Fruit fly (Drosophila melanogaster): ENCODE data around the gene Obp69a.

Gene Obp69a

dm6 chr3L:12406999-12407632 is 11.1 kb downstream of the Obp69a start (continued):
- TF ChIP-seq dimm (GFP tag; IDR thresholded peaks at IDR 0.05) (peak; percentile 79), nerfin-1 (tag; optimal IDR thresholded peaks at IDR 0.05) (peak; percentile 70), CG6689 (GFP tag; IDR thresholded peaks at IDR 0.05) (peak; percentile 84), odd (GFP tag; optimal IDR thresholded peaks at IDR 0.05) (peak; percentile 92), ato (GFP tag; IDR thresholded peaks at IDR 0.05; ENCODE audit: partially characterized antibody) (no peak), gem (tag; optimal IDR thresholded peaks at IDR 0.05) (peak; percentile 79), CG14014 (GFP tag; IDR thresholded peaks at IDR 0.05) (peak; percentile 97), luna (GFP tag; optimal IDR thresholded peaks at IDR 0.05) (peak; percentile 81), bcd (GFP tag; optimal IDR thresholded peaks at IDR 0.05) (peak; percentile 87), Gug (GFP tag; IDR thresholded peaks at IDR 0.05) (peak; percentile 31; the same call in 1 of the 4 replicates), amos (GFP tag; IDR thresholded peaks at IDR 0.05; ENCODE audit: partially characterized antibody) (no peak; the same call in 1 of the 2 replicates), BEAF-32 (GFP tag; optimal IDR thresholded peaks at IDR 0.05) (no peak), unc-4 (GFP tag; IDR thresholded peaks at IDR 0.05; ENCODE audit: partially characterized antibody) (peak; percentile 41; the same call in 1 of the 2 replicates), vfl (GFP tag; optimal IDR thresholded peaks at IDR 0.05) (peak; percentile 82), CG17328 (GFP tag; IDR thresholded peaks at IDR 0.05) (peak; percentile 78), NC2β (GFP tag; optimal IDR thresholded peaks at IDR 0.05) (peak; percentile 81), CG14050 (GFP tag; IDR thresholded peaks at IDR 0.05) (peak; percentile 90), CG3995 (GFP tag; optimal IDR thresholded peaks at IDR 0.05) (peak; percentile 53), crol (GFP tag; IDR thresholded peaks at IDR 0.05) (peak; percentile 67; the same call in 1 of the 2 replicates), ash1 (GFP tag; optimal IDR thresholded peaks at IDR 0.05) (peak; percentile 94), CG30020 (tag; optimal IDR thresholded peaks at IDR 0.05) (no peak), CG12155 (GFP tag; optimal IDR thresholded peaks at IDR 0.05) (peak; percentile 68), wek (GFP tag; optimal IDR thresholded peaks at IDR 0.05) (peak; percentile 92), CG6683 (GFP tag; optimal IDR thresholded peaks at IDR 0.05) (peak; percentile 93), fd102C (GFP tag; optimal IDR thresholded peaks at IDR 0.05) (no peak), CG12391 (tag; optimal IDR thresholded peaks at IDR 0.05) (peak; percentile 55), ssp (GFP tag; IDR thresholded peaks at IDR 0.05) (peak; percentile 48; the same call in 1 of the 2 replicates), wor (GFP tag; IDR thresholded peaks at IDR 0.05) (peak; percentile 26; the same call in 1 of the 2 replicates), CG6813 (GFP tag; optimal IDR thresholded peaks at IDR 0.05) (peak; percentile 94), vvl (GFP tag; IDR thresholded peaks at IDR 0.05) (peak; percentile 85), CG2116 (GFP tag; optimal IDR thresholded peaks at IDR 0.05) (peak; percentile 76), CG10209 (GFP tag; optimal IDR thresholded peaks at IDR 0.05) (peak; percentile 94), hkb (optimal IDR thresholded peaks at IDR 0.05) (no peak), hkb (GFP tag; IDR thresholded peaks at IDR 0.05) (peak; percentile 98), CG2889 (GFP tag; IDR thresholded peaks at IDR 0.05) (peak; percentile 83), sim (GFP tag; IDR thresholded peaks at IDR 0.05) (peak; percentile 61; the same call in 1 of the 2 replicates), CG12942 (GFP tag; optimal IDR thresholded peaks at IDR 0.05) (peak; percentile 94), maf-S (GFP tag; optimal IDR thresholded peaks at IDR 0.05) (peak; percentile 91), dmrt99B (tag; optimal IDR thresholded peaks at IDR 0.05) (no peak), CG15696 (tag; optimal IDR thresholded peaks at IDR 0.05) (peak; percentile 44), CG6791 (GFP tag; IDR thresholded peaks at IDR 0.05; ENCODE audit: partially characterized antibody) (no peak), dati (GFP tag; IDR thresholded peaks at IDR 0.05) (no peak; the same call in 1 of the 2 replicates), Side (GFP tag; optimal IDR thresholded peaks at IDR 0.05) (peak; percentile 95), CG31388 (GFP tag; optimal IDR thresholded peaks at IDR 0.05) (peak; percentile 61), Sry-β (GFP tag; optimal IDR thresholded peaks at IDR 0.05) (no peak), Doc3 (GFP tag; IDR thresholded peaks at IDR 0.05; ENCODE audit: partially characterized antibody) (no peak), ro (GFP tag; IDR thresholded peaks at IDR 0.05) (peak; percentile 46; the same call in 1 of the 2 replicates), CG18262 (tag; optimal IDR thresholded peaks at IDR 0.05) (no peak), CG12769 (tag; optimal IDR thresholded peaks at IDR 0.05) (peak; percentile 96)
